Comparison of ENCODE assay signal across 2 fruit fly cellular contexts in the genomic region with DNA sequence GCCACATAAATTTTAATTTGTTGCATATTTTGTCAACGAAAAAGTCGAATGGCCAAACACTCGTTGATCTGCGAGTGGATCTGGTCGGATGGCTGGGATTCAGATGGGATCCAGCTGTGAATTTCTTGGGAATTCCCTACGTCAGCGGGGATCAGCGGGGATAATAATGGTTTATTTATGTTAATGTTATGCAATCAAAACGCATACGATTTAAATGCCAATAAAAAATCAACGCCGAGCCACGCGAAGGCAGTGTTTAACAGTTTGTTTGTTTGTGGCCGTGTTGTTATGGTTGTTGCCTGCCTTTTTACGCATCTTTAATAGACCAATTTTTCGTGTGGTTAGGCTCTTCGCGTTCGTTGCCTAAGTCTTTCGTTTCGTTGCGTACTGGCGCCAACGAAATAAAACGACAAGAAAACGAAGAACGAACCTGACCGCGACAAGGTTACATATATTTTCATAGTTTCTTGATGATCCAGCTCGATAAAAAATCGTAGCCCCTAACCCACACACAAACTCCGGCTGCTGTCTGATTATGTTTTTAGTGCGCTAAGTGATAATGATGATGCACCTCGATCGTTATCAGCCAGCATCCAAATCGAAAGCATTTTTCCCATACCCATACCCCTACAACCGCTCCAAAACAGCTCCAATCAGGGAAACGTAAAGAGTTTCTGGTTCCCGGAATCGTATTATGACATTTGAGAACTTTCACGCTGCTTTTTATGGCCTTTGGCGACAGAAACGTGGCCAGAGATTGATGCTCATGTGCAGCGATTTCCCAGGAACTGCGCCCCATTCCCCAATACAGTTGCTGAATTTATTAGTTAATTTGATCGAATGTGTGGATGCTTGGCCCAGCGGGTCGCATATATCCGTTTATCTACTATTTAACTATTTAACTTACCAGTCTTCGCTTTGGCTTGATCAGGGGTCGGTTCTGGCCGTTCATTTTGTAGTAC.
TF ChIP-seq lines count a peak whose summit lies in the region.

No protein-coding gene starts in this region.

- TF ChIP-seq CTCF in whole organism, embryonic (GFP tag; optimal IDR thresholded peaks at IDR 0.05; lab: Kevin White, UChicago): no peak

TF ChIP-seq in whole organism, embryonic, 481 proteins besides CTCF, POLR2A, EP300 and RAD21 (continues in another document):
- no peak for TF ChIP-seq lmd (GFP tag; IDR thresholded peaks at IDR 0.05; lab: Robert Waterston, UW)
- no peak for TF ChIP-seq CG4328 (GFP tag; optimal IDR thresholded peaks at IDR 0.05; lab: Kevin White, UChicago)
- TF ChIP-seq kni (GFP tag; optimal IDR thresholded peaks at IDR 0.05; lab: Kevin White, UChicago): peak; percentile 81
- peak; percentile 16 for TF ChIP-seq Blimp-1 (GFP tag; optimal IDR thresholded peaks at IDR 0.05; lab: Kevin White, UChicago)
- TF ChIP-seq sd (tag; optimal IDR thresholded peaks at IDR 0.05; lab: Kevin White, UChicago): peak; percentile 23
- no peak for TF ChIP-seq CG12236 (GFP tag; optimal IDR thresholded peaks at IDR 0.05; lab: Kevin White, UChicago)
- TF ChIP-seq twi (tag; optimal IDR thresholded peaks at IDR 0.05; lab: Kevin White, UChicago): no peak
- no peak for TF ChIP-seq dpn (GFP tag; optimal IDR thresholded peaks at IDR 0.05; lab: Kevin White, UChicago)
- TF ChIP-seq Atf-2 (GFP tag; optimal IDR thresholded peaks at IDR 0.05; lab: Kevin White, UChicago): no peak
- TF ChIP-seq CG1603 (tag; optimal IDR thresholded peaks at IDR 0.05; lab: Kevin White, UChicago): no peak
- TF ChIP-seq Ets65A (GFP tag; lab: Kevin White, UChicago): peak; percentile 77
- no peak for TF ChIP-seq CG17802 (tag; optimal IDR thresholded peaks at IDR 0.05; lab: Kevin White, UChicago)
- peak; percentile 60 for TF ChIP-seq run (tag; optimal IDR thresholded peaks at IDR 0.05; lab: Kevin White, UChicago)
- TF ChIP-seq CG2129 (GFP tag; IDR thresholded peaks at IDR 0.05; lab: Robert Waterston, UW; ENCODE audit: partially characterized antibody): no peak
- TF ChIP-seq BtbVII (GFP tag; optimal IDR thresholded peaks at IDR 0.05; lab: Kevin White, UChicago): no peak
- no peak for TF ChIP-seq gro (GFP tag; optimal IDR thresholded peaks at IDR 0.05; lab: Kevin White, UChicago)
- no peak for TF ChIP-seq PHDP (tag; optimal IDR thresholded peaks at IDR 0.05; lab: Kevin White, UChicago)
- TF ChIP-seq abd-A (tag; optimal IDR thresholded peaks at IDR 0.05; lab: Kevin White, UChicago): peak; percentile 84
- TF ChIP-seq CG18262 (tag; optimal IDR thresholded peaks at IDR 0.05; lab: Kevin White, UChicago): no peak
- no peak for TF ChIP-seq CG3995 (GFP tag; optimal IDR thresholded peaks at IDR 0.05; lab: Kevin White, UChicago)
- no peak for TF ChIP-seq CG30431 (GFP tag; optimal IDR thresholded peaks at IDR 0.05; lab: Kevin White, UChicago)
- no peak for TF ChIP-seq Dp (GFP tag; optimal IDR thresholded peaks at IDR 0.05; lab: Kevin White, UChicago)
- TF ChIP-seq Deaf1 (tag; optimal IDR thresholded peaks at IDR 0.05; lab: Kevin White, UChicago): peak; percentile 52
- no peak for TF ChIP-seq CG6791 (GFP tag; IDR thresholded peaks at IDR 0.05; lab: Robert Waterston, UW; ENCODE audit: partially characterized antibody)
- TF ChIP-seq gfzf (GFP tag; optimal IDR thresholded peaks at IDR 0.05; lab: Kevin White, UChicago): no peak
- no peak for TF ChIP-seq CG12071 (GFP tag; optimal IDR thresholded peaks at IDR 0.05; lab: Kevin White, UChicago)
- no peak for TF ChIP-seq H2.0 (GFP tag; IDR thresholded peaks at IDR 0.05; lab: Robert Waterston, UW)
- no peak for TF ChIP-seq CG14965 (GFP tag; optimal IDR thresholded peaks at IDR 0.05; lab: Kevin White, UChicago; ENCODE audit: borderline replicate concordance)
- no peak for TF ChIP-seq CG2202 (tag; optimal IDR thresholded peaks at IDR 0.05; lab: Kevin White, UChicago)
- TF ChIP-seq btn (GFP tag; optimal IDR thresholded peaks at IDR 0.05; lab: Kevin White, UChicago): no peak
- no peak for TF ChIP-seq fd102C (GFP tag; optimal IDR thresholded peaks at IDR 0.05; lab: Kevin White, UChicago)
- peak; percentile 68; the same call in 1 of the 2 replicates for TF ChIP-seq Awh (GFP tag; IDR thresholded peaks at IDR 0.05; lab: Robert Waterston, UW)
- peak in 1 of 3 experiments; percentile 92 for TF ChIP-seq Stat92E (GFP tag; optimal IDR thresholded peaks at IDR 0.05; lab: Kevin White, UChicago)
- no peak for TF ChIP-seq klu (GFP tag; IDR thresholded peaks at IDR 0.05; lab: Robert Waterston, UW)
- TF ChIP-seq CG10274 (GFP tag; optimal IDR thresholded peaks at IDR 0.05; lab: Kevin White, UChicago): no peak
- no peak for TF ChIP-seq sisA (GFP tag; IDR thresholded peaks at IDR 0.05; lab: Robert Waterston, UW)
- TF ChIP-seq CG34224 (GFP tag; IDR thresholded peaks at IDR 0.05; lab: Robert Waterston, UW; ENCODE audit: partially characterized antibody): no peak
- no peak for TF ChIP-seq ATbp (GFP tag; optimal IDR thresholded peaks at IDR 0.05; lab: Kevin White, UChicago)
- no peak for TF ChIP-seq Neu2 (GFP tag; optimal IDR thresholded peaks at IDR 0.05; lab: Kevin White, UChicago; ENCODE audit: borderline replicate concordance)
- peak; percentile 20 for TF ChIP-seq Abd-B (GFP tag; optimal IDR thresholded peaks at IDR 0.05; lab: Kevin White, UChicago)

TF ChIP-seq in whole organism, wandering third instar larva, 38 proteins besides CTCF, POLR2A, EP300 and RAD21:
- TF ChIP-seq sv (GFP tag; optimal IDR thresholded peaks at IDR 0.05; lab: Kevin White, UChicago): no peak
- no peak for TF ChIP-seq Rel (GFP tag; optimal IDR thresholded peaks at IDR 0.05; lab: Kevin White, UChicago)
- peak; percentile 74 for TF ChIP-seq Rel (tag; optimal IDR thresholded peaks at IDR 0.05; lab: Kevin White, UChicago)
